Worm (Caenorhabditis elegans): ENCODE results near the gene C17C3.15.

DNA sequence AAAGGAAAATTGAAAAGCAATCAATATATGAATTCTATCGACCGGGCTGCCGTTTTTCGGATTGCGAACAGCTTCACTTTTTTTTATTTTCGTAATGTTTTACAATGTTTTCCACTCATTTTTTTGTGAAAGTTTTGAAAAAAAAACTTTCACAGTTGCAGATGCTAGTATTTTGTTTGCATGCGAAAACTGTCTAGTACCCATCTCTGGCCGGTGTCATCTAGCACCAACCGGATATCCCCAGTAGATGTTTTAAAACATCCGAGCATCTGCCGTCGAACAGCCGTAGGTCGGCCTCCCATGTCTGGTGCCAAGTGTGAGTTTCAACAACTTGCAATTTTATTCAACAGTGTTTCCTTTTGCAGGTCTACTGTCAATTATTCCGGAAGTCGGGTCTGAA lies 49.0 kb upstream of the C17C3.15 start, which contains the start of gene ZK177.12:
- TF ChIP-seq nhr-77 (tag; optimal IDR thresholded peaks at IDR 0.05), result no peak
- TF ChIP-seq gmeb-1 (tag; optimal IDR thresholded peaks at IDR 0.05), result no peak
- no peak for TF ChIP-seq dmd-4 (tag; optimal IDR thresholded peaks at IDR 0.05)
- no peak for TF ChIP-seq egl-27 (tag; optimal IDR thresholded peaks at IDR 0.05)
- no peak for TF ChIP-seq sma-3 (GFP tag; optimal IDR thresholded peaks at IDR 0.05)
- no peak for TF ChIP-seq elt-1 (tag; optimal IDR thresholded peaks at IDR 0.05)

All from whole organism, L2 larva.